Worm (Caenorhabditis elegans) whole organism, L3 larva: ENCODE measurements around the gene F01F1.15.

ENCODE experiments used
- R02D3.7 ChIP-seq: fragments of 150-350 bp; optimal IDR thresholded peaks from 2 replicates; lab custom pipeline; 2014; ENCODE audit warnings: missing biosample characterization, missing genetic modification characterization
- ZK546.5 ChIP-seq: sonication (generic microtip); optimal IDR thresholded peaks from 2 replicates; lab custom pipeline; 2017; ENCODE audit warnings: missing biosample characterization, missing genetic modification characterization
- ama-1 ChIP-seq: fragments of 150-350 bp; optimal IDR thresholded peaks from 2 replicates; lab custom pipeline; 2018
- ceh-28 ChIP-seq: fragments of 150-350 bp; optimal IDR thresholded peaks from 2 replicates; lab custom pipeline; 2014; ENCODE audit warnings: missing biosample characterization, missing genetic modification reagents, missing genetic modification characterization
- ceh-9 ChIP-seq: sonication (generic microtip); optimal IDR thresholded peaks from 2 replicates; lab custom pipeline; 2018; ENCODE audit warnings: missing biosample characterization, missing genetic modification characterization
- elt-1 ChIP-seq: fragments of 150-350 bp; optimal IDR thresholded peaks from 2 replicates; lab custom pipeline; 2014; ENCODE audit warnings: missing biosample characterization, missing genetic modification characterization
- elt-2 ChIP-seq: sonication (generic microtip); optimal IDR thresholded peaks from 2 replicates; lab custom pipeline; 2016; ENCODE audit warnings: missing genetic modification reagents, mild to moderate bottlenecking, missing genetic modification characterization, missing compliant biosample characterization
- elt-3 ChIP-seq, 3 experiments: fragments of 150-350 bp in 1 of 3; sonication (generic microtip) in 2 of 3; optimal IDR thresholded peaks; 2 replicates in 2 of 3; 4 replicates in 1 of 3; lab custom pipeline; 2014 to 2017; ENCODE audit warnings: missing biosample characterization in 3 of 3, missing genetic modification characterization in 3 of 3
- eor-1 ChIP-seq, 2 experiments: fragments of 150-350 bp; optimal IDR thresholded peaks; 2 replicates each; lab custom pipeline; 2014 to 2018; ENCODE audit warnings: missing biosample characterization in 2 of 2, missing genetic modification characterization in 2 of 2
- fos-1 ChIP-seq: fragments of 150-350 bp; optimal IDR thresholded peaks from 2 replicates; lab custom pipeline; 2014; ENCODE audit warnings: missing biosample characterization, missing genetic modification characterization
- hmg-11 ChIP-seq: sonication (generic microtip); optimal IDR thresholded peaks from 2 replicates; lab custom pipeline; 2016; ENCODE audit warnings: missing genetic modification characterization, missing compliant biosample characterization
- jun-1 ChIP-seq: fragments of 150-350 bp; optimal IDR thresholded peaks from 2 replicates; lab custom pipeline; 2014; ENCODE audit warnings: missing biosample characterization, missing genetic modification reagents, missing genetic modification characterization
- lin-15B ChIP-seq: fragments of 150-350 bp; optimal IDR thresholded peaks from 2 replicates; lab custom pipeline; 2014; ENCODE audit warnings: missing biosample characterization, missing genetic modification characterization
- lin-39 ChIP-seq: fragments of 150-350 bp; optimal IDR thresholded peaks from 2 replicates; lab custom pipeline; 2018; ENCODE audit warnings: missing biosample characterization, missing genetic modification reagents, missing genetic modification characterization
- lsy-12 ChIP-seq: sonication (generic microtip); optimal IDR thresholded peaks from 2 replicates; lab custom pipeline; 2016; ENCODE audit warnings: mild to moderate bottlenecking, missing genetic modification characterization, missing compliant biosample characterization
- mdl-1 ChIP-seq: fragments of 150-350 bp; optimal IDR thresholded peaks from 2 replicates; lab custom pipeline; 2014; ENCODE audit warnings: missing biosample characterization, missing genetic modification characterization
- nfya-1 ChIP-seq: sonication (generic microtip); optimal IDR thresholded peaks from 2 replicates; lab custom pipeline; 2017; ENCODE audit warnings: missing genetic modification characterization, mild to moderate bottlenecking, missing compliant biosample characterization, antibody characterized with exemption, moderate library complexity; ENCODE audit not compliant: insufficient read depth
- nhr-12 ChIP-seq: fragments of 150-350 bp; optimal IDR thresholded peaks from 2 replicates; lab custom pipeline; 2014; ENCODE audit warnings: missing biosample characterization, missing genetic modification characterization
- nhr-23 ChIP-seq: fragments of 150-350 bp; optimal IDR thresholded peaks from 2 replicates; lab custom pipeline; 2014; ENCODE audit warnings: missing biosample characterization, missing genetic modification reagents, missing genetic modification characterization
- nhr-43 ChIP-seq: sonication (generic microtip); optimal IDR thresholded peaks from 2 replicates; lab custom pipeline; 2016; ENCODE audit warnings: mild to moderate bottlenecking, missing genetic modification characterization, missing compliant biosample characterization; ENCODE audit not compliant: poor library complexity, severe bottlenecking
- nhr-67 ChIP-seq: fragments of 150-350 bp; optimal IDR thresholded peaks from 2 replicates; lab custom pipeline; 2014; ENCODE audit warnings: missing biosample characterization, missing genetic modification characterization
- nhr-76 ChIP-seq: fragments of 150-350 bp; sonication (generic microtip); optimal IDR thresholded peaks from 5 replicates; lab custom pipeline; 2014; ENCODE audit warnings: missing biosample characterization, missing genetic modification characterization
- nhr-77 ChIP-seq: fragments of 150-350 bp; optimal IDR thresholded peaks from 2 replicates; lab custom pipeline; 2014; ENCODE audit warnings: missing biosample characterization, missing genetic modification characterization
- pha-4 ChIP-seq: fragments of 150-350 bp; optimal IDR thresholded peaks from 2 replicates; lab custom pipeline; 2014; ENCODE audit warnings: missing biosample characterization, missing genetic modification reagents, missing genetic modification characterization
- pqm-1 ChIP-seq: fragments of 150-350 bp; optimal IDR thresholded peaks from 2 replicates; lab custom pipeline; 2017; ENCODE audit warnings: missing biosample characterization, missing genetic modification characterization, inconsistent platforms
- snpc-4 ChIP-seq: fragments of 150-350 bp; optimal IDR thresholded peaks from 2 replicates; lab custom pipeline; 2014; ENCODE audit warnings: missing biosample characterization, missing genetic modification characterization
- tbx-2 ChIP-seq: sonication (generic microtip); optimal IDR thresholded peaks from 2 replicates; lab custom pipeline; 2016; ENCODE audit warnings: mild to moderate bottlenecking, missing genetic modification characterization, missing compliant biosample characterization
- zag-1 ChIP-seq: fragments of 150-350 bp; optimal IDR thresholded peaks from 2 replicates; lab custom pipeline; 2014; ENCODE audit warnings: missing biosample characterization, missing genetic modification characterization
- ztf-11 ChIP-seq: fragments of 150-350 bp; optimal IDR thresholded peaks from 2 replicates; lab custom pipeline; 2014; ENCODE audit warnings: missing biosample characterization, missing genetic modification characterization
- ztf-4 ChIP-seq: fragments of 150-350 bp; optimal IDR thresholded peaks from 2 replicates; lab custom pipeline; 2014; ENCODE audit warnings: missing biosample characterization, missing genetic modification characterization

Gene F01F1.15

DNA sequence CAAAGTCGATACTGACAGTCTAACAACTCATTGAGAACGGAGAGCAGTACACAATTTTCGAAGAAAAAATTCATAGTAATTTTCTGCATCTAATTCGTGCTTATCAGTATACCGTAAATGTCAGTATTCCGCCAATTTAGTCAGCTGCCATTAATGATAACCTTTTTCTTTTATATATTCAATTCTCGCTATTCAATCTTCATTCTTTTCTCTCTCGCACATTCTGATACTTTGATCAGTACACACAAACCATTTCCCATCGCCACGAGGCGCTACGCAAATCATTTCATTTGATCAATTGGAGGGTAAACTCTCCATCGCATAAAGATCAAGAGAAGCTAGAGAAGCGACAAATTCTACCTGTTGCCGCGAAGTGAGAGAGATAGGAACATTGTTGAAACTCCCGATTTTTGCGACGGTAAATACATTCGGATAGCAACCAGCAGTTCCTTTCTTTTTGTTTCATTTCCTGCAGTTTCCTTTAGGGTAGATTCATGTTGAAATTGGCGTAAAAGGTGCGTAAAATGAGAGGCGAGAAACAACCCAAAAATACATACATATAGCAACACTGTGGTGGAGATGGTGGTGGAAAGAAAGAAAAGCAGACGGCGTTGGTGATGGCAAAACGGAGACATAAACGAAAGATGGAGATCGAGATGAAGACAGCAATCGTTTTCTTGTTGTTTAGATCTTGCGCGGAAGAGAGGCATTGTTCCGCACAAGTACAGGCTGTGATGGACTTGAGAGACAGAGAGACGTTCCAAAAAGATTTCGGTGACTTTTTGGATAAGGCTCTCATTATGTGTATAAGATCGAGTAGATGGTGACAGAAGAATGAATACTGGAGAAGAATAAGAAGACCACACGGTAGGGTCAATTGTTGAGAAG is 30.9 kb downstream of the F01F1.15 start (continued):
- peak; percentile 73 for TF ChIP-seq ama-1 (lab: Kevin White, UChicago)
- no peak for TF ChIP-seq nhr-77
- TF ChIP-seq ztf-4: no peak
- TF ChIP-seq elt-3 (tag; optimal IDR thresholded peaks at IDR 0.05; lab: Kevin White, UChicago): no peak
- TF ChIP-seq tbx-2 (tag; lab: Kevin White, UChicago): no peak
- TF ChIP-seq zag-1: no peak
- no peak for TF ChIP-seq ceh-9 (tag; lab: Kevin White, UChicago)
- no peak for TF ChIP-seq nhr-76 (tag; lab: Kevin White, UChicago)
- TF ChIP-seq ztf-11 (tag; lab: Kevin White, UChicago): no peak
- peak; percentile 95 for TF ChIP-seq elt-2 (tag; lab: Kevin White, UChicago)
- peak; percentile 35 for TF ChIP-seq jun-1 (tag; lab: Kevin White, UChicago)
- TF ChIP-seq, all 47 proteins: peak for 11

DNA sequence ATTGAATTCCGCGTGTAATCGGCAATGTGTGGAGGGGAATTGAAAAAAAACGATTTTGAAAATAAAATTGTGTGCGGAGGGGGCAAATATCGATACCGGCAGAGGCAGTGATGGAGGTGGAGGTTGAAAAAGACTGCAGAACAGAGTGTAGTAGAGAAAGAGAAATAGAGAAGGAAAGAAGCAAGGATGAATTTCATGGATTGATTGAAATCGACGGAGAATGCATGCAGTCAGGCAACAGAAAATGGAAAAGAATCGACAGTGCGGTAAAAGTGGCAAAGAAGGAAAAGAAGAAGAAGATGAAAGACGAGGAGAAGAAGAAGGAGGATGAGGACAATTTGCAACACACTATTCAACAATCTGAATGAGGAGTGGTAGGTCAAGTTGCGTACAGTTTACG is 32.5 kb downstream of the F01F1.15 start, which contains the start of gene W04D12.1:
Gene W04D12.1 (plus strand): TSS at position 111 of the 400 bp plus-strand sequence.
- no peak for TF ChIP-seq ama-1 (lab: Kevin White, UChicago)
- TF ChIP-seq nhr-23 (tag; lab: Kevin White, UChicago): peak; percentile 8
- no peak for TF ChIP-seq snpc-4 (tag; lab: Kevin White, UChicago)
- TF ChIP-seq elt-3 (tag; optimal IDR thresholded peaks at IDR 0.05; lab: Kevin White, UChicago): no peak
- TF ChIP-seq elt-2 (tag; lab: Kevin White, UChicago): no peak
- no peak for TF ChIP-seq ztf-4
- TF ChIP-seq nfya-1 (tag; lab: Kevin White, UChicago): peak; percentile 19
- TF ChIP-seq nhr-67: no peak
- no peak for TF ChIP-seq hmg-11
- TF ChIP-seq fos-1: no peak
- no peak for TF ChIP-seq mdl-1 (tag; lab: Kevin White, UChicago)
- no peak for TF ChIP-seq eor-1 (tag; optimal IDR thresholded peaks at IDR 0.05; lab: Kevin White, UChicago)
- TF ChIP-seq R02D3.7 (tag; lab: Kevin White, UChicago): no peak
- TF ChIP-seq nhr-12 (tag; lab: Kevin White, UChicago): no peak
- TF ChIP-seq pha-4 (tag; lab: Kevin White, UChicago): peak; percentile 43
- peak; percentile 11 for TF ChIP-seq ceh-28 (tag; lab: Kevin White, UChicago)
- no peak for TF ChIP-seq nhr-77
- TF ChIP-seq lin-15B: no peak
- no peak for TF ChIP-seq jun-1 (tag; lab: Kevin White, UChicago)
- TF ChIP-seq ztf-11 (tag; lab: Kevin White, UChicago): no peak

DNA sequence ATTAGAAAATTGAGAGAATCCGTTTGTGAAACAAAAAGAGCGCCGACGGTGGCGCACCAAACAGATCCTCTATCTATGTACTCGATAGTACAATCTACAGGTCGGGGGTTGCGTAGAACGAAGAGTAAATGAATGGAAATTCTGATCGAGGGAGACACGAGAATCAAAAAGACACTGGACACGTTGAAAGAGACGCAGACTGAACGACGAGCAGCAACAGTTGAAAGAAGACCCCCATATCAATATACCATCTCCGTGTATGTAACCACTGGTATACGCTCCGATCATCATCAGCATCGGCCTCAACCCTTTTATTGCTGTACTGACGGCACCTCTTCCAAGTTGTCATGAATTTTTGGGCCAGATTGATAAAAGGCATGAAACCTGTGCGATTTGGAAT is 33.1 kb downstream of the F01F1.15 start:
- TF ChIP-seq pha-4 (tag; lab: Kevin White, UChicago): peak; percentile 10
- TF ChIP-seq elt-1 (tag; lab: Kevin White, UChicago): peak; percentile 50
- TF ChIP-seq jun-1 (tag; lab: Kevin White, UChicago): no peak
- TF ChIP-seq nhr-23 (tag; lab: Kevin White, UChicago): peak; percentile 51
- TF ChIP-seq, all 47 proteins: peak for 3

DNA sequence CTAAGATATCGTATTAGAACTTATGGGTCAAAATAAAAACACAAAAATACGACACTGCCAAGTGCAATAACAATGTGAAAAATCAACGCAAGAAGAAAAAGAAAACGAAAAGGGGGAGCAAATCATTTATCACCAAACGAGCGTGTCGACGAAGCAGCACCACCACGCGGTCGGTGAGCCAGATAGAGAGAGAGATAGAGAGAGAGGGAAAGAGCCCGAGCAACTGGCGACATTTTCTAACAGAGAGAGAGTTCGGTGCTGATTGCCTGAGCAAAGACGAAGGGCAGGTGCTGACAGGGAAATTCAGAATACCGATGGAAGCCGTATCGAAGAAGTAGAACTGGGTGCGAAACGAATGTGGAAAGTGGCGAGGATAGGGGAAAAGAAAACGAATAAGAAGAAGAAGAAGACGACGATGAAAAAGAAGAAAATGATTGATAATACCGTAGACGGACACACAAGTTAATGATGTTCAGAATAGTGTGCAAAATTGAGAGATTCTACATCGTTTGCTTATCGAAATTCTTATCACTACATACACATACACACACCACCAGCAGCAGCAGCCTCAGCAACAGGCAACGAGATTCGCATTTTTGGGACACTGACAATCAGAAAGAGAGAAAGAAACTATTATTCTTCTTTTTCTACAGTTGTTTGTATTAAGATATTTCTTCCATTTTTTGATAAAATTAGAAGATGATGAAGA is 34.0 kb downstream of the F01F1.15 start:
- TF ChIP-seq snpc-4 (tag; lab: Kevin White, UChicago) (no peak), ZK546.5 (tag; lab: Kevin White, UChicago) (no peak), nhr-12 (tag; lab: Kevin White, UChicago) (no peak), nfya-1 (tag; lab: Kevin White, UChicago) (peak; percentile 15), elt-3 (tag; optimal IDR thresholded peaks at IDR 0.05; lab: Kevin White, UChicago) (peak in 2 of 3 experiments; percentile 78 to 88), pqm-1 (tag; lab: Kevin White, UChicago) (peak; percentile 54), ama-1 (lab: Kevin White, UChicago) (peak; percentile 20), hmg-11 (no peak), nhr-23 (tag; lab: Kevin White, UChicago) (peak; percentile 68), tbx-2 (tag; lab: Kevin White, UChicago) (no peak), lin-39 (tag; lab: Kevin White, UChicago) (peak; percentile 65), lsy-12 (tag; lab: Kevin White, UChicago) (peak; percentile 12), nhr-43 (tag; lab: Kevin White, UChicago) (peak; percentile 65), elt-2 (tag; lab: Kevin White, UChicago) (peak; percentile 88)
